Worm (Caenorhabditis elegans): ENCODE data around the gene pct-1.

pct-1 gene

ce11 chrIV:8154966-8155365 is 21.3 kb upstream of the pct-1 start:
- TF ChIP-seq unc-62 (GFP tag; optimal IDR thresholded peaks at IDR 0.05 in 1 of 2) (peak in 1 of 2 experiments; percentile 66), unc-62 (tag; optimal IDR thresholded peaks at IDR 0.05) (no peak), mes-2 (tag; optimal IDR thresholded peaks at IDR 0.05; ENCODE audit: poor library complexity, severe bottlenecking) (peak; percentile 28), arid-1 (GFP tag; conservative IDR thresholded peaks at IDR 0.05) (no peak), aha-1 (tag) (peak; percentile 54), mep-1 (tag; optimal IDR thresholded peaks at IDR 0.05) (no peak)

- TF ChIP-seq zfp-2 (tag; optimal IDR thresholded peaks at IDR 0.05) (no peak), ceh-62 (tag; optimal IDR thresholded peaks at IDR 0.05) (no peak), zip-2 (tag; optimal IDR thresholded peaks at IDR 0.05) (no peak), lsy-2 (tag; optimal IDR thresholded peaks at IDR 0.05) (no peak), nhr-11 (tag; optimal IDR thresholded peaks at IDR 0.05) (no peak), arid-1 (GFP tag; conservative IDR thresholded peaks at IDR 0.05) (no peak), ztf-11 (tag; optimal IDR thresholded peaks at IDR 0.05) (no peak), ceh-20 (GFP tag; IDR thresholded peaks at IDR 0.05) (no peak)
Measured at ce11 chrIV:8157161-8157560, 19.1 kb upstream of the pct-1 start, which contains the start of gene B0218.5. Gene B0218.5 (minus strand): TSS chrIV:8157261.

ce11 chrIV:8159087-8159486 is 17.2 kb upstream of the pct-1 start, which contains the start of gene faah-1:
Gene faah-1 (plus strand): TSS chrIV:8159387.
- no peak for TF ChIP-seq nhr-77 (tag; optimal IDR thresholded peaks at IDR 0.05)
- TF ChIP-seq nhr-6 (tag; optimal IDR thresholded peaks at IDR 0.05) = no peak
- TF ChIP-seq daf-8 (GFP tag; IDR thresholded peaks at IDR 0.05) = no peak
- no peak for TF ChIP-seq zip-11 (GFP tag; IDR thresholded peaks at IDR 0.05)
- no peak for TF ChIP-seq dmd-9 (GFP tag; IDR thresholded peaks at IDR 0.05)
- TF ChIP-seq madf-5 (GFP tag; IDR thresholded peaks at IDR 0.05) = no peak
- no peak for TF ChIP-seq duxl-1 (tag; optimal IDR thresholded peaks at IDR 0.05; ENCODE audit: poor library complexity)

ce11 chrIV:8159995-8160394 is 16.3 kb upstream of the pct-1 start:
- TF ChIP-seq pqm-1 (tag; optimal IDR thresholded peaks at IDR 0.05) (no peak), dmd-6 (GFP tag; IDR thresholded peaks at IDR 0.05) (peak; percentile 23; the same call in 1 of the 2 replicates), F49E8.2 (tag; optimal IDR thresholded peaks at IDR 0.05; ENCODE audit: borderline replicate concordance) (no peak), Y105C5A.15 (GFP tag; IDR thresholded peaks at IDR 0.05) (no peak), dve-1 (tag; optimal IDR thresholded peaks at IDR 0.05; ENCODE audit: insufficient read depth) (peak; percentile 31), rbr-2 (tag; optimal IDR thresholded peaks at IDR 0.05) (no peak), php-3 (GFP tag; IDR thresholded peaks at IDR 0.05) (0 out of 2 replicates have a peak, but pooled peaks have one; percentile 32), mxl-3 (GFP tag; optimal IDR thresholded peaks at IDR 0.05) (no peak)

- no peak for TF ChIP-seq lin-39 (tag; optimal IDR thresholded peaks at IDR 0.05)
- no peak for TF ChIP-seq nhr-41 (GFP tag; IDR thresholded peaks at IDR 0.05)
- TF ChIP-seq lin-29 (GFP tag; IDR thresholded peaks at IDR 0.05) = no peak
- no peak for TF ChIP-seq mes-2 (tag; optimal IDR thresholded peaks at IDR 0.05; ENCODE audit: poor library complexity, severe bottlenecking)
- no peak for TF ChIP-seq T20F7.1 (GFP tag; optimal IDR thresholded peaks at IDR 0.05)
- no peak for TF ChIP-seq nhr-237 (tag; optimal IDR thresholded peaks at IDR 0.05)
- TF ChIP-seq nhr-28 (tag; optimal IDR thresholded peaks at IDR 0.05) = peak; percentile 27
- no peak for TF ChIP-seq madf-9 (GFP tag; conservative IDR thresholded peaks at IDR 0.05)
- no peak for TF ChIP-seq F26F4.8 (GFP tag; conservative IDR thresholded peaks at IDR 0.05)
- TF ChIP-seq saeg-2 (GFP tag; IDR thresholded peaks at IDR 0.05) = no peak
- no peak for TF ChIP-seq snpc-4 (tag; optimal IDR thresholded peaks at IDR 0.05)
- no peak for TF ChIP-seq ces-1 (GFP tag; optimal IDR thresholded peaks at IDR 0.05)
- no peak for TF ChIP-seq nhr-76 (tag; optimal IDR thresholded peaks at IDR 0.05)
- no peak for TF ChIP-seq ama-1 (optimal IDR thresholded peaks at IDR 0.05)
- TF ChIP-seq zip-2 (tag; optimal IDR thresholded peaks at IDR 0.05) = no peak
- TF ChIP-seq rbr-2 (tag; optimal IDR thresholded peaks at IDR 0.05) = no peak
- TF ChIP-seq lim-7 (GFP tag; IDR thresholded peaks at IDR 0.05) = no peak
- no peak for TF ChIP-seq daf-8 (GFP tag; IDR thresholded peaks at IDR 0.05)
- no peak for TF ChIP-seq set-16 (GFP tag; IDR thresholded peaks at IDR 0.05)
- TF ChIP-seq php-3 (GFP tag; IDR thresholded peaks at IDR 0.05) = peak; percentile 92
- no peak for TF ChIP-seq tra-1 (GFP tag; IDR thresholded peaks at IDR 0.05)
- TF ChIP-seq ceh-62 (tag; optimal IDR thresholded peaks at IDR 0.05) = no peak
- TF ChIP-seq dmd-6 (GFP tag; IDR thresholded peaks at IDR 0.05) = peak; percentile 48
- TF ChIP-seq fkh-10 (GFP tag; optimal IDR thresholded peaks at IDR 0.05) = no peak
- TF ChIP-seq egl-27 (tag; optimal IDR thresholded peaks at IDR 0.05) = no peak
Measured at ce11 chrIV:8161774-8162173, 14.5 kb upstream of the pct-1 start.

Measured in whole organism, L4 larva.